Worm (Caenorhabditis elegans) whole organism, early embryonic: ENCODE results near the gene act-5.

Experiments used
- B0310.2 ChIP-seq: sonication (generic microtip); optimal IDR thresholded peaks from 2 replicates; lab custom pipeline; 2016; ENCODE audit warnings: mild to moderate bottlenecking, missing genetic modification characterization, missing compliant biosample characterization
- F13C5.2 ChIP-seq: sonication (generic microtip); optimal IDR thresholded peaks from 2 replicates; lab custom pipeline; 2017; ENCODE audit warnings: mild to moderate bottlenecking, missing genetic modification characterization, inconsistent platforms, missing compliant biosample characterization
- aly-1 ChIP-seq: sonication (generic microtip); optimal IDR thresholded peaks from 2 replicates; lab custom pipeline; 2016; ENCODE audit warnings: missing genetic modification characterization, missing compliant biosample characterization
- ama-1 ChIP-seq: fragments of 150-350 bp; optimal IDR thresholded peaks from 2 replicates; lab custom pipeline; 2014
- ceh-13 ChIP-seq: fragments of 200-800 bp; sonication (Bioruptor generic); optimal IDR thresholded peaks from 2 replicates; lab custom pipeline; 2018; ENCODE audit warnings: mild to moderate bottlenecking, missing genetic modification characterization, missing compliant biosample characterization
- ceh-36 ChIP-seq: sonication (generic microtip); optimal IDR thresholded peaks from 2 replicates; lab custom pipeline; 2016; ENCODE audit warnings: missing genetic modification characterization, inconsistent platforms, missing compliant biosample characterization
- ets-7 ChIP-seq: sonication (generic microtip); optimal IDR thresholded peaks from 2 replicates; lab custom pipeline; 2016; ENCODE audit warnings: missing genotype, missing genetic modification characterization, missing compliant biosample characterization
- flt-1 ChIP-seq: fragments of 200-800 bp; sonication (Bioruptor generic); IDR thresholded peaks from 2 replicates; pipeline ENCODE4 v1.3.6; 2022; ENCODE audit warnings: missing genetic modification characterization, missing compliant biosample characterization
- hmbx-1 ChIP-seq: sonication (generic microtip); optimal IDR thresholded peaks from 2 replicates; lab custom pipeline; 2016; ENCODE audit warnings: mild to moderate bottlenecking, missing genetic modification characterization, missing compliant biosample characterization
- hmg-4 ChIP-seq: fragments of 200-800 bp; sonication (Bioruptor generic); optimal IDR thresholded peaks from 2 replicates; lab custom pipeline; 2018; ENCODE audit warnings: mild to moderate bottlenecking, missing genetic modification characterization, missing compliant biosample characterization
- hnd-1 ChIP-seq: sonication (generic microtip); optimal IDR thresholded peaks from 2 replicates; lab custom pipeline; 2016; ENCODE audit warnings: missing genetic modification characterization, missing compliant biosample characterization
- pes-1 ChIP-seq: fragments of 200-800 bp; sonication (Bioruptor generic); IDR thresholded peaks from 2 replicates; pipeline ENCODE4 v1.3.6; 2022; ENCODE audit warnings: missing genetic modification reagents, missing genetic modification characterization, missing compliant biosample characterization
- scrt-1 ChIP-seq: fragments of 200-800 bp; sonication (Bioruptor generic); IDR thresholded peaks from 2 replicates; pipeline ENCODE4 v1.3.6; 2022; ENCODE audit warnings: missing genetic modification characterization, missing compliant biosample characterization
- sea-1 ChIP-seq: fragments of 200-800 bp; sonication (Bioruptor generic); conservative IDR thresholded peaks from 2 replicates; pipeline ENCODE4 v1.3.6; 2022; ENCODE audit warnings: missing genetic modification characterization, missing compliant biosample characterization
- tbx-11 ChIP-seq: fragments of 200-800 bp; sonication (Bioruptor generic); IDR thresholded peaks from 2 replicates; pipeline ENCODE4 v1.3.6; 2022; ENCODE audit warnings: missing genetic modification characterization, missing compliant biosample characterization
- tbx-37 ChIP-seq: fragments of 200-800 bp; sonication (Bioruptor generic); conservative IDR thresholded peaks from 2 replicates; pipeline ENCODE4 v1.3.6; 2022; ENCODE audit warnings: missing genetic modification reagents, missing genetic modification characterization, missing compliant biosample characterization
- tra-4 ChIP-seq: sonication (generic microtip); optimal IDR thresholded peaks from 2 replicates; lab custom pipeline; 2017; ENCODE audit warnings: missing genetic modification characterization, missing compliant biosample characterization

act-5 gene

DNA sequence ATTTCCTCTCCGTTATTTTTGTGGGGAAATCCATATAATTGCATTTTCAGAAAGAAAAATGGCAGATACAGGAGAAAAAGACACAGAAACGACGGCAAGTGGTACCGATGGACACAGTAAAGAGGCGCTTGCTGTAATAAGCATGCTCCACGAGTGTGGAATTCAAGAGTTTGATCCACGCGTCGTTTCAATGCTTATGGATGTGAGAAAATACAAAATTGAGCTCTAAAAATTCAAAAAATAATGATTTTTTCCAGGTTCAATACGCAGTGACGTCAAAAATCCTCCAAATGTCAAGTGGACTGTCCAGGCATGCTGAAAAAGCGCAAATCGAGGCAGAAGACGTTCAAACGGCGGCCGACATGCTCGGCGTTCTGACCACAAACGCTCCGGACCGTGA is 18.4 kb upstream of the act-5 start, which contains the start of gene taf-9:
Gene taf-9, plus strand, starts transcription at position 51 of the 400 bp plus-strand sequence.
- TF ChIP-seq hmbx-1 (tag; lab: Kevin White, UChicago), result no peak

DNA sequence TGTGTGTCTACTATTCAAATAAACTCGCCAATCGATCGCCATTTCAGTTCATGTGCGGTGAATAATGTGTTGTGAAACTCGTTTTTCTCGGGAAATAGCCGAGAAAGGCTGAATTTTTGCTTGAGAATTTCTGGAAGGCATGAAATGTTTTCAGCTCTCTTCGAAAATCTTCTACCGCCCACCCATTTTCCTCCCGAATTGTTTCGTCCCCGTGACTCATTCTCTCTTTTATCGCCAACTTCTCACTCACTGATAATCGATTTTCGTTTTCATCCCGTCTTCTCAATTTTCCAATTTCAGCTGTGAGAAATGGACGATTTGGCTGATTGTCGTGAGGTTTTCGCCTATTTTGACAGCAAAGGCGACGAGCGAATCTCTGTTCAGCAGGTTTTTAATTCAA is 17.1 kb upstream of the act-5 start, which contains the start of gene mlc-5:
Gene mlc-5, plus strand, starts transcription at position 301 of the 400 bp plus-strand sequence.
- no peak for TF ChIP-seq hmbx-1 (tag; lab: Kevin White, UChicago)

DNA sequence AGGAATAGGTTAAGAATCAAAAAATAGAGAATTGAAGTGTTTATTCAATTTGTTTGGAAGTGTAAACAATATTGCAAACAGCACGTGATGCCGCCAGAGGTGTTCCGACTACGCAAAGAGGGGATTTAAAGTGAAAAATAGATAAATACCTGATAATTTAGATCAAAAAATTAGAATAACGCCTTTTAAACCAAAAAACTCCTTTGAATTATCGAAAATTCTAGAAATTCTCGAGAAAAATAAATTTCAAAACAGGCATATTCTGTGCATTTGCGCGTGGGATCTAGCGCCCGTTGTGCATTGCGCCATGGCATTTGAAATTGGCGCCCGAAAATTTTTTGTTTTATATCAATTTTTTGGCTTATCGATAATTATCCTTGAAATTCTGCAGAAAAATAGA is 16.4 kb upstream of the act-5 start, which contains the start of gene hip-1:
Gene hip-1, minus strand, starts transcription at position 225 of the 400 bp plus-strand sequence.
- TF ChIP-seq ets-7 (tag; lab: Kevin White, UChicago), result no peak
- TF ChIP-seq tbx-37 (GFP tag; lab: Robert Waterston, UW), result no peak
- no peak for TF ChIP-seq scrt-1 (GFP tag; lab: Robert Waterston, UW)
- TF ChIP-seq ceh-36, result no peak
- no peak for TF ChIP-seq ama-1 (lab: Kevin White, UChicago)
- TF ChIP-seq tra-4 (tag; lab: Kevin White, UChicago), result no peak
- TF ChIP-seq B0310.2 (tag; lab: Kevin White, UChicago), result no peak
- TF ChIP-seq pes-1 (GFP tag; lab: Robert Waterston, UW), result no peak
- TF ChIP-seq ceh-13 (GFP tag; lab: Kevin White, UChicago), result no peak
- TF ChIP-seq hmbx-1 (tag; lab: Kevin White, UChicago), result no peak
- no peak for TF ChIP-seq flt-1
- TF ChIP-seq aly-1 (tag; lab: Kevin White, UChicago), result no peak
- no peak for TF ChIP-seq hmg-4 (GFP tag; lab: Kevin White, UChicago)
- no peak for TF ChIP-seq sea-1 (GFP tag; lab: Robert Waterston, UW)
- TF ChIP-seq tbx-11, result no peak

ce11 chrIII:13621717-13622116 is 15.9 kb upstream of the act-5 start:
- TF ChIP-seq ceh-13 (GFP tag; lab: Kevin White, UChicago) (no peak), sea-1 (GFP tag; lab: Robert Waterston, UW) (0 out of 2 replicates have a peak, but pooled peaks have one; percentile 22)

DNA sequence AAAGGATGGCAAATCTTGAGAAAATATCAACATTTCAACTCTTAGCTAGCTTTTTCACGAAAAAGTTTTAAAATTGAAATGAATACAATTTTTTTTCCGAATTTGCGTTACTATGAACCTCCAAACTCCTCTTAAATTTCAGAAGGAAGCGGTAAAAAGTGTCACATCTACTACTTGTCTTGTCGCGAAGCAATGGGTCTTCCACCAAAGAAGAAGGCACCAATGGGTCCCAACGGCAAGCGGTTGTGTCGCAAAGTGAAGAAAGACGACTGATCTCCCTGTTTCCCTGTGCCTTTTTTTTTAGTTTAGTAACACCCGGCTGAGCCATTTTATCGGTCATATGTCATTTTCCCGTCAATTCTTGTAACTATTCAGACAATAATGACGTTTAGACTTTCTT is 15.1 kb upstream of the act-5 start:
- TF ChIP-seq sea-1 (GFP tag; lab: Robert Waterston, UW) (no peak), B0310.2 (tag; lab: Kevin White, UChicago) (no peak), pes-1 (GFP tag; lab: Robert Waterston, UW) (no peak)

DNA sequence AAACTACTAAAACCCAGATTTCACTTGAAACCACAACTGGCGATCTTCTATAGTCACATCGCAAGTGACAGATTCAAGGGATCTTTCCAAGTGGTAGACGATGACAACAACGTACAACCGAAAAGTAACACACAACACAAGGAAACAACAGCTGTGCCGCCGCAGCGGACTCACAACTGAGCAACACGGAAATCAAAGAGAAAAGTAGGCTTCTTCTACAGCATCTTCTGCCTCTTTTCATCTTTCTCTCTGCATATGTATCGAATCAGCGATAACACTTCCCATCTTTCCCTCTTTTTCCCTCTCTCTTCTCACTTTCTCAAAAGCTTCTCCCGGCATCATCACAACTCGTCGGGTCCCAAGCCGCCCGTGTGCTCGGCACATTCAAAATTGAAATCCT is 10.9 kb upstream of the act-5 start, which contains the start of gene T12D8.9:
Gene T12D8.9, plus strand, starts transcription at position 312 of the 400 bp plus-strand sequence.
- TF ChIP-seq hmbx-1 (tag; lab: Kevin White, UChicago), result no peak
- TF ChIP-seq tbx-37 (GFP tag; lab: Robert Waterston, UW), result no peak
- TF ChIP-seq sea-1 (GFP tag; lab: Robert Waterston, UW), result no peak
- TF ChIP-seq scrt-1 (GFP tag; lab: Robert Waterston, UW), result no peak
- no peak for TF ChIP-seq pes-1 (GFP tag; lab: Robert Waterston, UW)
- TF ChIP-seq hmg-4 (GFP tag; lab: Kevin White, UChicago), result no peak

DNA sequence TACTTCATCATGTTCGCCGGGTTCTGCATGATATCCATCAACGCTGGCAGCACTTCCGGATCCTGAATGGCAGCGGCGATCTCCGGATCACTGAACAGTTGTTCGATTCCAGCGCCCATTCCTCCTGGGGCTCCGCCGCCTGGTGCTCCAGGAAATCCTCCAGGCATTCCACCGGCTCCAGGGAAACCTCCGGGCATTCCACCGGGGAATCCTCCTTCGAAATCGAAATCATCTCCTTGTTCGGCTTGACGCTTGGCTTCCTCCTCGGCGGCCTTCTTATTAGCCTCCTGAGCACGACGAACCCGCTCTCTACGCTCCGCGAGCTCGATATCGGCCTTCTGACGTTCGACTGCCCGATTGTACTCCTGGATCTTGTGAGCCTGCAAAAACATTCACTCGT is 9.7 kb upstream of the act-5 start:
- peak; percentile 21 for TF ChIP-seq hmg-4 (GFP tag; lab: Kevin White, UChicago)
- no peak for TF ChIP-seq ets-7 (tag; lab: Kevin White, UChicago)
- TF ChIP-seq aly-1 (tag; lab: Kevin White, UChicago), result no peak

- no peak for TF ChIP-seq ets-7 (tag; lab: Kevin White, UChicago)
- no peak for TF ChIP-seq hmbx-1 (tag; lab: Kevin White, UChicago)
- no peak for TF ChIP-seq ceh-13 (GFP tag; lab: Kevin White, UChicago)
- TF ChIP-seq tbx-11, result no peak
- TF ChIP-seq hnd-1, result no peak
- TF ChIP-seq F13C5.2 (tag; lab: Kevin White, UChicago), result no peak
- no peak for TF ChIP-seq sea-1 (GFP tag; lab: Robert Waterston, UW)
- no peak for TF ChIP-seq pes-1 (GFP tag; lab: Robert Waterston, UW)
- no peak for TF ChIP-seq ama-1 (lab: Kevin White, UChicago)
- TF ChIP-seq ceh-36, result no peak
These were observed 8.9 kb upstream of the act-5 start for ce11 chrIII:13614751-13615150.

ce11 chrIII:13614206-13614605 is 8.3 kb upstream of the act-5 start:
- TF ChIP-seq tbx-11 (no peak), hmg-4 (GFP tag; lab: Kevin White, UChicago) (no peak), ama-1 (lab: Kevin White, UChicago) (no peak), ceh-36 (no peak)

DNA sequence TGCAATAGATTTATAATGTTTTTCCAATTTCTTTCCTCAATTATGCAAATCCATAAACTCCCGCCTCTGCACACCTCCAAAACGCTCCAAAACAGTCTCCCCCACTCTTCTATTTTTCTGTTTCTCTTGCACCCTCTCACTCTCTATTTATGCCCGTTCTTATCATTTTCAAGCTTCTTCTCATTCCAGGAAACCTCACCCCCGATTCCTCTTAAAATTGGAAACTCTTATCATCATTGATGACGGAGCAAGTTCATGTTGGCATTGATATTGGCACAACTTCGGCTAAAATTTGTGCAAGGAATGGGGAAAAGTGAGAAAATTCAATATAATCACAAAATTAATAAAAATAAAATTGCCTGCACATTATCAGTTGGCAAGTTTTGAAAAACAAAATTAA is 2.0 kb upstream of the act-5 start, which contains the start of gene shpk-1:
Gene shpk-1, plus strand, starts transcription at position 188 of the 400 bp plus-strand sequence.
- TF ChIP-seq hmbx-1 (tag; lab: Kevin White, UChicago) (no peak), sea-1 (GFP tag; lab: Robert Waterston, UW) (no peak), tbx-11 (no peak), aly-1 (tag; lab: Kevin White, UChicago) (no peak)
